Fruit fly (Drosophila melanogaster): ENCODE measurements around the gene f.

The f gene

dm6 chrX:17205028-17205427 lies 27.7 kb upstream of the f start:
- TF ChIP-seq CG10348 (GFP tag; IDR thresholded peaks at IDR 0.05) (no peak), Pif1A (GFP tag; optimal IDR thresholded peaks at IDR 0.05) (no peak), EcR (GFP tag; optimal IDR thresholded peaks at IDR 0.05) (no peak), CG9948 (tag; optimal IDR thresholded peaks at IDR 0.05) (no peak), CG34367 (tag; optimal IDR thresholded peaks at IDR 0.05) (no peak), D1 (tag; optimal IDR thresholded peaks at IDR 0.05) (no peak), CG15710 (tag; optimal IDR thresholded peaks at IDR 0.05) (no peak)

dm6 chrX:17206046-17206445 lies 26.7 kb upstream of the f start, which contains the start of gene CG32564:
Gene CG32564 (plus strand): TSS chrX:17206407.
- no peak for TF ChIP-seq Pif1B (GFP tag; optimal IDR thresholded peaks at IDR 0.05)

- TF ChIP-seq CG32121 (GFP tag; IDR thresholded peaks at IDR 0.05) (no peak), CG9948 (tag; optimal IDR thresholded peaks at IDR 0.05) (no peak), EcR (GFP tag; optimal IDR thresholded peaks at IDR 0.05) (no peak), fd96Ca (GFP tag; IDR thresholded peaks at IDR 0.05) (no peak), CG15710 (tag; optimal IDR thresholded peaks at IDR 0.05) (no peak), D1 (tag; optimal IDR thresholded peaks at IDR 0.05) (no peak), Ets98B (GFP tag; IDR thresholded peaks at IDR 0.05) (no peak), CG34367 (tag; optimal IDR thresholded peaks at IDR 0.05) (no peak), Snoo (tag; optimal IDR thresholded peaks at IDR 0.05) (no peak), CG14655 (GFP tag; optimal IDR thresholded peaks at IDR 0.05) (no peak), CG8301 (tag; optimal IDR thresholded peaks at IDR 0.05) (no peak), Pif1A (GFP tag; optimal IDR thresholded peaks at IDR 0.05) (no peak), CG8159 (tag; optimal IDR thresholded peaks at IDR 0.05) (no peak), CG12605 (GFP tag; IDR thresholded peaks at IDR 0.05) (no peak), CG10348 (GFP tag; IDR thresholded peaks at IDR 0.05) (no peak), CG4496 (GFP tag; IDR thresholded peaks at IDR 0.05) (no peak), CG17806 (tag; optimal IDR thresholded peaks at IDR 0.05) (no peak), CG13204 (GFP tag; optimal IDR thresholded peaks at IDR 0.05) (no peak), gl (tag; optimal IDR thresholded peaks at IDR 0.05) (no peak), Pif1B (GFP tag; optimal IDR thresholded peaks at IDR 0.05) (no peak)
Measured at dm6 chrX:17207865-17208486, 24.8 kb upstream of the f start, which contains the start of gene CG32563. Gene CG32563 (plus strand): TSS chrX:17208436.

dm6 chrX:17209897-17210296 lies 22.8 kb upstream of the f start, which contains the start of gene CG12995:
Gene CG12995 (minus strand): TSS chrX:17209997.
- TF ChIP-seq fd96Ca (GFP tag; IDR thresholded peaks at IDR 0.05): no peak
- no peak for TF ChIP-seq CG8159 (tag; optimal IDR thresholded peaks at IDR 0.05)
- no peak for TF ChIP-seq Pif1A (GFP tag; optimal IDR thresholded peaks at IDR 0.05)
- no peak for TF ChIP-seq EcR (GFP tag; optimal IDR thresholded peaks at IDR 0.05)
- no peak for TF ChIP-seq CG14655 (GFP tag; optimal IDR thresholded peaks at IDR 0.05)
- no peak for TF ChIP-seq CG34367 (tag; optimal IDR thresholded peaks at IDR 0.05)
- no peak for TF ChIP-seq rn (GFP tag; IDR thresholded peaks at IDR 0.05)
- TF ChIP-seq CG8301 (tag; optimal IDR thresholded peaks at IDR 0.05): no peak
- TF ChIP-seq CG10348 (GFP tag; IDR thresholded peaks at IDR 0.05): no peak
- TF ChIP-seq CG15710 (tag; optimal IDR thresholded peaks at IDR 0.05): no peak
- no peak for TF ChIP-seq CG32121 (GFP tag; IDR thresholded peaks at IDR 0.05)
- no peak for TF ChIP-seq D1 (tag; optimal IDR thresholded peaks at IDR 0.05)
- no peak for TF ChIP-seq Pif1B (GFP tag; optimal IDR thresholded peaks at IDR 0.05)
- TF ChIP-seq gl (tag; optimal IDR thresholded peaks at IDR 0.05): no peak
- no peak for TF ChIP-seq CG12605 (GFP tag; IDR thresholded peaks at IDR 0.05)
- no peak for TF ChIP-seq CG4496 (GFP tag; IDR thresholded peaks at IDR 0.05)

- TF ChIP-seq CG9948 (tag; optimal IDR thresholded peaks at IDR 0.05) (no peak), CG15710 (tag; optimal IDR thresholded peaks at IDR 0.05) (no peak), CG13204 (GFP tag; optimal IDR thresholded peaks at IDR 0.05) (no peak), CG12605 (GFP tag; IDR thresholded peaks at IDR 0.05) (no peak), rn (GFP tag; IDR thresholded peaks at IDR 0.05) (no peak), CG8301 (tag; optimal IDR thresholded peaks at IDR 0.05) (no peak), Ets98B (GFP tag; IDR thresholded peaks at IDR 0.05) (no peak), CG34367 (tag; optimal IDR thresholded peaks at IDR 0.05) (no peak)
Measured at dm6 chrX:17212007-17212406, 20.7 kb upstream of the f start, which contains the start of gene CG18258. Gene CG18258 (plus strand): TSS chrX:17212307.

- TF ChIP-seq Ets98B (GFP tag; IDR thresholded peaks at IDR 0.05) (no peak), CG12605 (GFP tag; IDR thresholded peaks at IDR 0.05) (no peak), CG4496 (GFP tag; IDR thresholded peaks at IDR 0.05) (no peak), CG15710 (tag; optimal IDR thresholded peaks at IDR 0.05) (no peak), fd96Ca (GFP tag; IDR thresholded peaks at IDR 0.05) (no peak), rn (GFP tag; IDR thresholded peaks at IDR 0.05) (no peak), D1 (tag; optimal IDR thresholded peaks at IDR 0.05) (no peak), CG10348 (GFP tag; IDR thresholded peaks at IDR 0.05) (no peak), EcR (GFP tag; optimal IDR thresholded peaks at IDR 0.05) (no peak), CG34367 (tag; optimal IDR thresholded peaks at IDR 0.05) (no peak)
Measured at dm6 chrX:17215004-17215403, 17.7 kb upstream of the f start, which contains the start of gene CG5162. Gene CG5162 (plus strand): TSS chrX:17215304.

Data from whole organism, pupa.